Worm (Caenorhabditis elegans) whole organism, L2 larva: ENCODE results near the gene E04D5.5.
A peak's percentile ranks its signal among the peaks of the same experiment; 100 is the strongest.

Source experiments
- C34F6.9 ChIP-seq: fragments of 150-350 bp; optimal IDR thresholded peaks from 2 replicates; lab custom pipeline; 2014; ENCODE audit warnings: missing biosample characterization, missing genetic modification characterization
- F13H6.1 ChIP-seq: sonication (generic microtip); optimal IDR thresholded peaks from 2 replicates; lab custom pipeline; 2016; ENCODE audit warnings: missing genetic modification characterization, missing compliant biosample characterization
- R02D3.7 ChIP-seq: fragments of 150-350 bp; optimal IDR thresholded peaks from 2 replicates; lab custom pipeline; 2014; ENCODE audit warnings: missing biosample characterization, missing genetic modification characterization
- Y55F3AM.14 ChIP-seq: fragments of 200-800 bp; sonication (Bioruptor generic); optimal IDR thresholded peaks from 2 replicates; lab custom pipeline; 2018; ENCODE audit warnings: mild to moderate bottlenecking, missing genetic modification characterization, missing compliant biosample characterization
- ZK546.5 ChIP-seq: sonication (generic microtip); optimal IDR thresholded peaks from 2 replicates; lab custom pipeline; 2017; ENCODE audit warnings: missing biosample characterization, missing genetic modification characterization
- alr-1 ChIP-seq: fragments of 150-350 bp; optimal IDR thresholded peaks from 2 replicates; lab custom pipeline; 2014; ENCODE audit warnings: missing biosample characterization, missing genetic modification characterization
- aly-2 ChIP-seq: fragments of 150-350 bp; optimal IDR thresholded peaks from 2 replicates; lab custom pipeline; 2014; ENCODE audit warnings: missing biosample characterization, missing genetic modification characterization
- ama-1 ChIP-seq: fragments of 150-350 bp; optimal IDR thresholded peaks from 2 replicates; lab custom pipeline; 2018; ENCODE audit warnings: inconsistent platforms
- blmp-1 ChIP-seq: sonication (generic microtip); optimal IDR thresholded peaks from 2 replicates; lab custom pipeline; 2017; ENCODE audit warnings: missing genetic modification characterization, mild to moderate bottlenecking, missing compliant biosample characterization, antibody characterized with exemption, moderate library complexity; ENCODE audit not compliant: insufficient read depth
- ceh-16 ChIP-seq: fragments of 150-350 bp; optimal IDR thresholded peaks from 2 replicates; lab custom pipeline; 2014; ENCODE audit warnings: missing biosample characterization, missing genetic modification characterization
- ceh-82 ChIP-seq: fragments of 150-350 bp; optimal IDR thresholded peaks from 2 replicates; lab custom pipeline; 2014; ENCODE audit warnings: missing biosample characterization, missing genetic modification characterization
- crh-2 ChIP-seq: sonication (generic microtip); optimal IDR thresholded peaks from 2 replicates; lab custom pipeline; 2017; ENCODE audit warnings: missing biosample characterization, missing genetic modification characterization
- dmd-4 ChIP-seq: sonication (generic microtip); optimal IDR thresholded peaks from 2 replicates; lab custom pipeline; 2017; ENCODE audit warnings: missing biosample characterization, missing genetic modification characterization
- egl-27 ChIP-seq: sonication (generic microtip); optimal IDR thresholded peaks from 3 replicates; lab custom pipeline; 2017; ENCODE audit warnings: missing biosample characterization, missing genetic modification reagents, missing genetic modification characterization
- elt-1 ChIP-seq: fragments of 150-350 bp; optimal IDR thresholded peaks from 2 replicates; lab custom pipeline; 2014; ENCODE audit warnings: missing biosample characterization, missing genetic modification characterization
- elt-3 ChIP-seq: sonication (generic microtip); optimal IDR thresholded peaks from 2 replicates; lab custom pipeline; 2017; ENCODE audit warnings: missing biosample characterization, missing genetic modification characterization
- fos-1 ChIP-seq: fragments of 150-350 bp; optimal IDR thresholded peaks from 2 replicates; lab custom pipeline; 2014; ENCODE audit warnings: missing biosample characterization, missing genetic modification characterization
- gmeb-1 ChIP-seq: fragments of 150-350 bp; optimal IDR thresholded peaks from 2 replicates; lab custom pipeline; 2014; ENCODE audit warnings: missing biosample characterization, missing genetic modification characterization
- lin-11 ChIP-seq: fragments of 150-350 bp; sonication (generic microtip); optimal IDR thresholded peaks from 2 replicates; lab custom pipeline; 2014; ENCODE audit warnings: missing biosample characterization, missing genetic modification characterization, inconsistent platforms, mixed read lengths
- lin-13 ChIP-seq: fragments of 150-350 bp; optimal IDR thresholded peaks from 2 replicates; lab custom pipeline; 2014; ENCODE audit warnings: missing biosample characterization, missing genetic modification reagents, missing genetic modification characterization
- lin-39 ChIP-seq: fragments of 150-350 bp; optimal IDR thresholded peaks from 2 replicates; lab custom pipeline; 2014; ENCODE audit warnings: missing biosample characterization, missing genetic modification reagents, missing genetic modification characterization
- lsy-2 ChIP-seq, 2 experiments: fragments of 150-350 bp in 1 of 2; sonication (generic microtip) in 1 of 2; optimal IDR thresholded peaks; 2 replicates each; lab custom pipeline; 2014 to 2017; ENCODE audit warnings: missing biosample characterization in 2 of 2, missing genetic modification characterization in 2 of 2
- mab-5 ChIP-seq: fragments of 150-350 bp; optimal IDR thresholded peaks from 2 replicates; lab custom pipeline; 2014; ENCODE audit warnings: missing biosample characterization, missing genetic modification characterization
- mbf-1 ChIP-seq: sonication (generic microtip); optimal IDR thresholded peaks from 2 replicates; lab custom pipeline; 2017; ENCODE audit warnings: missing biosample characterization, missing genetic modification characterization
- mdl-1 ChIP-seq, 2 experiments: fragments of 150-350 bp in 1 of 2; sonication (generic microtip) in 1 of 2; optimal IDR thresholded peaks; 2 replicates each; lab custom pipeline; 2017; ENCODE audit warnings: missing biosample characterization in 2 of 2, missing genetic modification characterization in 2 of 2
- nhr-10 ChIP-seq: sonication (generic microtip); optimal IDR thresholded peaks from 2 replicates; lab custom pipeline; 2017; ENCODE audit warnings: missing biosample characterization, missing genetic modification characterization
- nhr-11 ChIP-seq: fragments of 150-350 bp; optimal IDR thresholded peaks from 2 replicates; lab custom pipeline; 2014; ENCODE audit warnings: missing biosample characterization, missing genetic modification characterization
- nhr-12 ChIP-seq: fragments of 150-350 bp; optimal IDR thresholded peaks from 2 replicates; lab custom pipeline; 2014; ENCODE audit warnings: missing biosample characterization, missing genetic modification characterization
- nhr-129 ChIP-seq: fragments of 150-350 bp; optimal IDR thresholded peaks from 2 replicates; lab custom pipeline; 2014; ENCODE audit warnings: missing biosample characterization, missing genetic modification characterization
- nhr-21 ChIP-seq: fragments of 150-350 bp; optimal IDR thresholded peaks from 2 replicates; lab custom pipeline; 2014; ENCODE audit warnings: missing biosample characterization, missing genetic modification characterization
- nhr-23 ChIP-seq: fragments of 150-350 bp; optimal IDR thresholded peaks from 2 replicates; lab custom pipeline; 2014; ENCODE audit warnings: missing biosample characterization, missing genetic modification reagents, missing genetic modification characterization
- nhr-237 ChIP-seq: fragments of 150-350 bp; optimal IDR thresholded peaks from 2 replicates; lab custom pipeline; 2014; ENCODE audit warnings: missing biosample characterization, missing genetic modification characterization
- nhr-25 ChIP-seq: fragments of 150-350 bp; sonication (generic microtip); optimal IDR thresholded peaks from 3 replicates; lab custom pipeline; 2014; ENCODE audit warnings: missing biosample characterization, missing genetic modification characterization
- nhr-6 ChIP-seq: fragments of 150-350 bp; optimal IDR thresholded peaks from 2 replicates; lab custom pipeline; 2014; ENCODE audit warnings: missing biosample characterization, missing genetic modification characterization
- nhr-77 ChIP-seq: fragments of 150-350 bp; optimal IDR thresholded peaks from 2 replicates; lab custom pipeline; 2014; ENCODE audit warnings: missing biosample characterization, missing genetic modification characterization
- peb-1 ChIP-seq: fragments of 150-350 bp; optimal IDR thresholded peaks from 2 replicates; lab custom pipeline; 2014; ENCODE audit warnings: missing biosample characterization, missing genetic modification characterization
- sem-4 ChIP-seq: fragments of 150-350 bp; optimal IDR thresholded peaks from 2 replicates; lab custom pipeline; 2014; ENCODE audit warnings: missing biosample characterization, missing genetic modification reagents, missing genetic modification characterization
- skn-1 ChIP-seq: sonication (generic microtip); optimal IDR thresholded peaks from 2 replicates; lab custom pipeline; 2017; ENCODE audit warnings: missing biosample characterization, missing genetic modification characterization
- sma-3 ChIP-seq: sonication (generic microtip); optimal IDR thresholded peaks from 2 replicates; lab custom pipeline; 2016; ENCODE audit warnings: missing genetic modification reagents, missing genetic modification characterization, missing compliant biosample characterization
- sma-9 ChIP-seq, 2 experiments: fragments of 150-350 bp in 1 of 2; sonication (generic microtip) in 1 of 2; optimal IDR thresholded peaks; 2 replicates each; lab custom pipeline; 2014 to 2016; ENCODE audit warnings: missing genetic modification characterization in 2 of 2, mild to moderate bottlenecking in 1 of 2, missing biosample characterization in 1 of 2, missing compliant biosample characterization in 1 of 2, missing genetic modification reagents in 1 of 2, moderate library complexity in 1 of 2
- snpc-4 ChIP-seq: fragments of 150-350 bp; optimal IDR thresholded peaks from 2 replicates; lab custom pipeline; 2014; ENCODE audit warnings: missing biosample characterization, missing genetic modification characterization
- unc-39 ChIP-seq: fragments of 150-350 bp; optimal IDR thresholded peaks from 2 replicates; lab custom pipeline; 2014; ENCODE audit warnings: missing biosample characterization, missing genetic modification characterization
- unc-55 ChIP-seq: fragments of 150-350 bp; sonication (generic microtip); optimal IDR thresholded peaks from 3 replicates; lab custom pipeline; 2014; ENCODE audit warnings: missing biosample characterization, missing genetic modification reagents, missing genetic modification characterization
- unc-62 ChIP-seq: fragments of 150-350 bp; optimal IDR thresholded peaks from 2 replicates; lab custom pipeline; 2014; ENCODE audit warnings: missing biosample characterization, missing genetic modification reagents, missing genetic modification characterization
- zag-1 ChIP-seq: fragments of 150-350 bp; optimal IDR thresholded peaks from 2 replicates; lab custom pipeline; 2014; ENCODE audit warnings: missing biosample characterization, missing genetic modification characterization
- ztf-1 ChIP-seq: fragments of 200-800 bp; sonication (Bioruptor generic); conservative IDR thresholded peaks from 2 replicates; pipeline ENCODE4 v1.3.6; 2022; ENCODE audit warnings: missing genetic modification characterization, missing compliant biosample characterization
- ztf-11 ChIP-seq: sonication (generic microtip); optimal IDR thresholded peaks from 2 replicates; lab custom pipeline; 2017; ENCODE audit warnings: missing biosample characterization, missing genetic modification characterization
- ztf-4 ChIP-seq: fragments of 150-350 bp; optimal IDR thresholded peaks from 2 replicates; lab custom pipeline; 2014; ENCODE audit warnings: missing biosample characterization, missing genetic modification characterization

E04D5.5 gene

ce11 chrII:10384680-10385383, 26.3 kb upstream of the E04D5.5 start, which contains the start of gene ztf-27:
TSS of gene ztf-27 (plus strand) at chrII:10385333.
- TF ChIP-seq Y55F3AM.14 = no peak
- TF ChIP-seq unc-62 = no peak
- TF ChIP-seq peb-1 (tag; lab: Kevin White, UChicago) = no peak
- no peak for TF ChIP-seq elt-1 (tag; lab: Kevin White, UChicago)
- no peak for TF ChIP-seq R02D3.7
- no peak for TF ChIP-seq elt-3 (tag; lab: Kevin White, UChicago)
- no peak for TF ChIP-seq nhr-6 (tag; lab: Kevin White, UChicago)
- TF ChIP-seq snpc-4 (tag; lab: Kevin White, UChicago) = no peak
- peak; percentile 85 for TF ChIP-seq crh-2
- no peak for TF ChIP-seq ztf-4 (tag; lab: Kevin White, UChicago)
- peak; percentile 50 for TF ChIP-seq nhr-129 (tag; lab: Kevin White, UChicago)
- TF ChIP-seq ZK546.5 (tag; lab: Kevin White, UChicago) = no peak
- TF ChIP-seq nhr-77 (tag; lab: Kevin White, UChicago) = no peak
- no peak for TF ChIP-seq nhr-12 (tag; lab: Kevin White, UChicago)
- TF ChIP-seq mdl-1 (tag; optimal IDR thresholded peaks at IDR 0.05; lab: Kevin White, UChicago) = no peak
- no peak for TF ChIP-seq nhr-23 (tag; lab: Kevin White, UChicago)
- TF ChIP-seq skn-1 (tag; lab: Kevin White, UChicago) = no peak
- TF ChIP-seq zag-1 (tag; lab: Kevin White, UChicago) = no peak
- no peak for TF ChIP-seq dmd-4 (tag; lab: Kevin White, UChicago)
- TF ChIP-seq nhr-25 (tag; lab: Kevin White, UChicago) = peak; percentile 48
- TF ChIP-seq aly-2 (tag; lab: Kevin White, UChicago) = no peak
- no peak for TF ChIP-seq mbf-1 (tag; lab: Kevin White, UChicago)
- TF ChIP-seq sma-3 = peak; percentile 45
- TF ChIP-seq mab-5 (tag; lab: Kevin White, UChicago) = no peak
- no peak for TF ChIP-seq ceh-16 (tag; lab: Kevin White, UChicago)
- no peak for TF ChIP-seq nhr-10 (tag; lab: Kevin White, UChicago)
- TF ChIP-seq lin-39 (tag; lab: Kevin White, UChicago) = no peak
- TF ChIP-seq sma-9 (GFP tag; optimal IDR thresholded peaks at IDR 0.05; lab: Kevin White, UChicago) = no peak
- no peak for TF ChIP-seq sma-9 (tag; optimal IDR thresholded peaks at IDR 0.05; lab: Kevin White, UChicago)
- TF ChIP-seq alr-1 (tag; lab: Kevin White, UChicago) = no peak
- no peak for TF ChIP-seq egl-27 (tag; lab: Kevin White, UChicago)
- no peak for TF ChIP-seq nhr-237 (tag; lab: Kevin White, UChicago)
- no peak for TF ChIP-seq nhr-11
- TF ChIP-seq lin-11 (tag; lab: Kevin White, UChicago) = no peak
- TF ChIP-seq C34F6.9 = no peak
- peak; percentile 6 for TF ChIP-seq fos-1 (tag; lab: Kevin White, UChicago)
- TF ChIP-seq ama-1 (lab: Kevin White, UChicago) = no peak
- no peak for TF ChIP-seq unc-39
- no peak for TF ChIP-seq lin-13
- no peak for TF ChIP-seq ztf-11
- TF ChIP-seq ceh-82 = no peak
- no peak for TF ChIP-seq nhr-21
- TF ChIP-seq blmp-1 (tag; lab: Kevin White, UChicago) = peak; percentile 37
- no peak for TF ChIP-seq unc-55 (GFP tag; lab: Kevin White, UChicago)
- TF ChIP-seq lsy-2 (tag; optimal IDR thresholded peaks at IDR 0.05; lab: Kevin White, UChicago) = no peak
- no peak for TF ChIP-seq ztf-1
- TF ChIP-seq F13H6.1 (tag; lab: Kevin White, UChicago) = peak; percentile 43
- TF ChIP-seq sem-4 (tag; lab: Kevin White, UChicago) = no peak
- TF ChIP-seq gmeb-1 (tag; lab: Kevin White, UChicago) = peak; percentile 8
